Fruit fly (Drosophila melanogaster) whole organism, embryonic: ENCODE results near the gene CG6511.
A peak's percentile ranks its signal among the peaks of the same experiment; 100 is the strongest.

Source experiments
- Aef1 ChIP-seq: fragments of 200-800 bp; sonication (Bioruptor generic); IDR thresholded peaks from 3 replicates; pipeline ENCODE4 v1.3.6; 2022; ENCODE audit warnings: missing biosample characterization, missing genetic modification characterization
- CG10147 ChIP-seq: fragments of 200-800 bp; sonication (Bioruptor generic); optimal IDR thresholded peaks from 2 replicates; lab custom pipeline; 2019; ENCODE audit warnings: missing biosample characterization, mild to moderate bottlenecking, missing genetic modification characterization, moderate library complexity
- CG10654 ChIP-seq: fragments of 200-800 bp; sonication (Bioruptor generic); optimal IDR thresholded peaks from 2 replicates; lab custom pipeline; 2016; ENCODE audit warnings: missing biosample characterization, missing genetic modification characterization
- CG12219 ChIP-seq: fragments of 200-800 bp; sonication (Bioruptor generic); optimal IDR thresholded peaks from 3 replicates; lab custom pipeline; 2018; ENCODE audit warnings: missing biosample characterization, mild to moderate bottlenecking, missing genetic modification characterization
- CG15514 ChIP-seq: fragments of 200-800 bp; sonication (Bioruptor generic); optimal IDR thresholded peaks from 3 replicates; lab custom pipeline; 2017; ENCODE audit warnings: missing biosample characterization, missing genetic modification characterization, mild to moderate bottlenecking, moderate library complexity, missing genetic modification reagents
- CG15696 ChIP-seq: fragments of 200-800 bp; sonication (Bioruptor generic); optimal IDR thresholded peaks from 2 replicates; lab custom pipeline; 2019; ENCODE audit warnings: missing biosample characterization, mild to moderate bottlenecking, missing genetic modification characterization, moderate library complexity
- CG2129 ChIP-seq: fragments of 200-800 bp; sonication (Bioruptor generic); IDR thresholded peaks from 2 replicates; pipeline ENCODE4 v1.3.6; 2022; ENCODE audit warnings: missing biosample characterization, missing genetic modification characterization; ENCODE audit not compliant: partially characterized antibody
- CG2889 ChIP-seq: fragments of 200-800 bp; sonication (Bioruptor generic); IDR thresholded peaks from 3 replicates; pipeline ENCODE4 v1.3.6; 2022; ENCODE audit warnings: missing biosample characterization, missing genetic modification characterization
- CG31224 ChIP-seq: fragments of 200-800 bp; sonication (Bioruptor generic); IDR thresholded peaks from 2 replicates; pipeline ENCODE4 v1.3.6; 2022; ENCODE audit warnings: missing biosample characterization, missing genetic modification characterization
- CG3281 ChIP-seq: fragments of 200-800 bp; sonication (Bioruptor generic); optimal IDR thresholded peaks from 3 replicates; lab custom pipeline; 2017; ENCODE audit warnings: missing biosample characterization, mild to moderate bottlenecking, missing genetic modification characterization
- CG3407 ChIP-seq: fragments of 200-800 bp; sonication (Bioruptor generic); optimal IDR thresholded peaks from 2 replicates; lab custom pipeline; 2018; ENCODE audit warnings: missing biosample characterization, mild to moderate bottlenecking, missing genetic modification characterization
- CG6175 ChIP-seq: fragments of 200-800 bp; sonication (Bioruptor generic); IDR thresholded peaks from 3 replicates; pipeline ENCODE4 v1.3.6; 2022; ENCODE audit warnings: missing biosample characterization, missing genetic modification characterization
- CG6791 ChIP-seq: fragments of 200-800 bp; sonication (Bioruptor generic); IDR thresholded peaks from 3 replicates; pipeline ENCODE4 v1.3.6; 2022; ENCODE audit warnings: missing biosample characterization, missing genetic modification characterization; ENCODE audit not compliant: partially characterized antibody
- CG6854 ChIP-seq: fragments of 200-800 bp; sonication (Bioruptor generic); optimal IDR thresholded peaks from 3 replicates; lab custom pipeline; 2017; ENCODE audit warnings: missing biosample characterization, mild to moderate bottlenecking, missing genetic modification characterization
- CG7786 ChIP-seq: fragments of 200-800 bp; sonication (Bioruptor generic); optimal IDR thresholded peaks from 2 replicates; lab custom pipeline; 2016; ENCODE audit warnings: missing biosample characterization, missing genetic modification characterization
- CG8944 ChIP-seq: fragments of 200-800 bp; sonication (Bioruptor generic); optimal IDR thresholded peaks from 3 replicates; lab custom pipeline; 2016; ENCODE audit warnings: missing biosample characterization, missing genetic modification characterization
- CG9876 ChIP-seq: fragments of 200-800 bp; sonication (Bioruptor generic); optimal IDR thresholded peaks from 2 replicates; lab custom pipeline; 2016; ENCODE audit warnings: missing biosample characterization, missing genetic modification characterization
- CHES-1-like ChIP-seq: fragments of 200-800 bp; sonication (Bioruptor generic); optimal IDR thresholded peaks from 2 replicates; lab custom pipeline; 2016; ENCODE audit warnings: missing biosample characterization, missing genetic modification characterization
- Eip74EF ChIP-seq, 2 experiments: fragments of 200-800 bp in 1 of 2; fragments of >200 bp in 1 of 2; sonication (Bioruptor generic) in 1 of 2; optimal IDR thresholded peaks; 2 replicates each; lab custom pipeline; 2017 to 2019; ENCODE audit warnings: missing biosample characterization in 2 of 2, missing genetic modification characterization in 2 of 2, mild to moderate bottlenecking in 1 of 2, moderate library complexity in 1 of 2
- HLHmδ ChIP-seq: fragments of 200-800 bp; sonication (Bioruptor generic); optimal IDR thresholded peaks from 2 replicates; lab custom pipeline; 2018; ENCODE audit warnings: missing biosample characterization, mild to moderate bottlenecking, missing genetic modification characterization, moderate library complexity
- Hey ChIP-seq: fragments of 200-800 bp; sonication (Bioruptor generic); optimal IDR thresholded peaks from 3 replicates; lab custom pipeline; 2018; ENCODE audit warnings: missing biosample characterization, mild to moderate bottlenecking, missing genetic modification characterization
- Hmr ChIP-seq: fragments of 200-800 bp; sonication (Bioruptor generic); optimal IDR thresholded peaks from 3 replicates; lab custom pipeline; 2017; ENCODE audit warnings: mild to moderate bottlenecking, missing biosample characterization, missing genetic modification reagents, missing genetic modification characterization
- Hr39 ChIP-seq: fragments of >200 bp; optimal IDR thresholded peaks from 2 replicates; lab custom pipeline; 2017
- Oaz ChIP-seq: fragments of 200-800 bp; sonication (Bioruptor generic); IDR thresholded peaks from 2 replicates; pipeline ENCODE4 v1.3.6; 2022; ENCODE audit warnings: missing biosample characterization, missing genetic modification characterization
- Sry-β ChIP-seq: fragments of 200-800 bp; sonication (Bioruptor generic); optimal IDR thresholded peaks from 2 replicates; lab custom pipeline; 2018; ENCODE audit warnings: missing biosample characterization, mild to moderate bottlenecking, missing genetic modification characterization, moderate library complexity
- amos ChIP-seq: fragments of 200-800 bp; sonication (Bioruptor generic); IDR thresholded peaks from 2 replicates; pipeline ENCODE4 v1.3.6; 2022; ENCODE audit warnings: missing biosample characterization, missing genetic modification characterization; ENCODE audit not compliant: partially characterized antibody
- ap ChIP-seq: fragments of 200-800 bp; sonication (Bioruptor generic); IDR thresholded peaks from 2 replicates; pipeline ENCODE4 v1.3.6; 2022; ENCODE audit warnings: missing biosample characterization, missing genetic modification characterization
- ash1 ChIP-seq: fragments of 200-800 bp; sonication (Bioruptor generic); optimal IDR thresholded peaks from 2 replicates; lab custom pipeline; 2018; ENCODE audit warnings: missing biosample characterization, mild to moderate bottlenecking, missing genetic modification characterization
- disco-r ChIP-seq: fragments of 200-800 bp; sonication (Bioruptor generic); optimal IDR thresholded peaks from 2 replicates; lab custom pipeline; 2016; ENCODE audit warnings: missing biosample characterization, missing genetic modification characterization
- eve ChIP-seq, 2 experiments: fragments of >200 bp; optimal IDR thresholded peaks; 2 replicates each; lab custom pipeline; 2017; ENCODE audit warnings: missing biosample characterization in 2 of 2, missing genetic modification characterization in 2 of 2
- ftz-f1 ChIP-seq: fragments of 200-800 bp; sonication (Bioruptor generic); optimal IDR thresholded peaks from 2 replicates; lab custom pipeline; 2016; ENCODE audit warnings: missing biosample characterization, missing genetic modification characterization
- gem ChIP-seq: fragments of 200-800 bp; sonication (Bioruptor generic); optimal IDR thresholded peaks from 2 replicates; lab custom pipeline; 2019; ENCODE audit warnings: missing biosample characterization, mild to moderate bottlenecking, missing genetic modification characterization, moderate library complexity
- lola ChIP-seq, 3 experiments: fragments of >200 bp in 2 of 3; fragments of 200-800 bp in 1 of 3; sonication (Bioruptor generic) in 1 of 3; optimal IDR thresholded peaks; 2 replicates each; lab custom pipeline; 2017 to 2019; ENCODE audit warnings: missing biosample characterization in 3 of 3, missing genetic modification characterization in 3 of 3, mild to moderate bottlenecking in 1 of 3, moderate library complexity in 1 of 3
- pb ChIP-seq: fragments of 200-800 bp; sonication (Bioruptor generic); optimal IDR thresholded peaks from 3 replicates; lab custom pipeline; 2016; ENCODE audit warnings: missing biosample characterization, missing genetic modification characterization
- pros ChIP-seq: fragments of 200-800 bp; sonication (Bioruptor generic); optimal IDR thresholded peaks from 3 replicates; lab custom pipeline; 2019; ENCODE audit warnings: missing biosample characterization, mild to moderate bottlenecking, missing genetic modification characterization, moderate library complexity
- pum ChIP-seq: fragments of 200-800 bp; sonication (Bioruptor generic); optimal IDR thresholded peaks from 2 replicates; lab custom pipeline; 2016; ENCODE audit warnings: missing biosample characterization, missing genetic modification characterization
- sc ChIP-seq, 3 experiments: fragments of >200 bp in 2 of 3; fragments of 200-800 bp in 1 of 3; sonication (Bioruptor generic) in 1 of 3; optimal IDR thresholded peaks; 2 replicates in 2 of 3; 3 replicates in 1 of 3; lab custom pipeline; 2017; ENCODE audit warnings: mild to moderate bottlenecking in 1 of 3, missing biosample characterization in 1 of 3, missing genetic modification characterization in 1 of 3, missing genetic modification reagents in 1 of 3
- shn ChIP-seq: fragments of 200-800 bp; sonication (Bioruptor generic); optimal IDR thresholded peaks from 3 replicates; lab custom pipeline; 2016; ENCODE audit warnings: missing biosample characterization, missing genetic modification characterization
- so ChIP-seq: fragments of 200-800 bp; sonication (Bioruptor generic); IDR thresholded peaks from 3 replicates; pipeline ENCODE4 v1.3.6; 2022; ENCODE audit warnings: missing biosample characterization, missing genetic modification characterization
- sqz ChIP-seq: fragments of 200-800 bp; sonication (Bioruptor generic); optimal IDR thresholded peaks from 3 replicates; lab custom pipeline; 2018; ENCODE audit warnings: missing biosample characterization, mild to moderate bottlenecking, missing genetic modification characterization
- sr ChIP-seq: fragments of 200-800 bp; sonication (Bioruptor generic); IDR thresholded peaks from 3 replicates; pipeline ENCODE4 v1.3.6; 2022; ENCODE audit warnings: missing biosample characterization, missing genetic modification characterization
- stc ChIP-seq: fragments of 200-800 bp; sonication (Bioruptor generic); IDR thresholded peaks from 2 replicates; pipeline ENCODE4 v1.3.6; 2022; ENCODE audit warnings: missing biosample characterization, missing genetic modification characterization
- tin ChIP-seq: fragments of 200-800 bp; sonication (Bioruptor generic); optimal IDR thresholded peaks from 3 replicates; lab custom pipeline; 2016; ENCODE audit warnings: missing biosample characterization, missing genetic modification characterization
- tna ChIP-seq: fragments of 200-800 bp; sonication (Bioruptor generic); IDR thresholded peaks from 2 replicates; pipeline ENCODE4 v1.3.6; 2022; ENCODE audit warnings: missing biosample characterization, missing genetic modification characterization; ENCODE audit not compliant: partially characterized antibody
- ttk ChIP-seq: fragments of 200-800 bp; sonication (Bioruptor generic); IDR thresholded peaks from 2 replicates; pipeline ENCODE4 v2.1.2; 2022; ENCODE audit warnings: missing biosample characterization, missing genetic modification characterization
- zf30C ChIP-seq: fragments of 200-800 bp; sonication (Bioruptor generic); optimal IDR thresholded peaks from 3 replicates; lab custom pipeline; 2018; ENCODE audit warnings: missing biosample characterization, mild to moderate bottlenecking, missing genetic modification characterization
- zfh1 ChIP-seq: fragments of 200-800 bp; sonication (Bioruptor generic); IDR thresholded peaks from 3 replicates; pipeline ENCODE4 v1.3.6; 2022; ENCODE audit warnings: missing biosample characterization, missing genetic modification characterization

The CG6511 gene

DNA sequence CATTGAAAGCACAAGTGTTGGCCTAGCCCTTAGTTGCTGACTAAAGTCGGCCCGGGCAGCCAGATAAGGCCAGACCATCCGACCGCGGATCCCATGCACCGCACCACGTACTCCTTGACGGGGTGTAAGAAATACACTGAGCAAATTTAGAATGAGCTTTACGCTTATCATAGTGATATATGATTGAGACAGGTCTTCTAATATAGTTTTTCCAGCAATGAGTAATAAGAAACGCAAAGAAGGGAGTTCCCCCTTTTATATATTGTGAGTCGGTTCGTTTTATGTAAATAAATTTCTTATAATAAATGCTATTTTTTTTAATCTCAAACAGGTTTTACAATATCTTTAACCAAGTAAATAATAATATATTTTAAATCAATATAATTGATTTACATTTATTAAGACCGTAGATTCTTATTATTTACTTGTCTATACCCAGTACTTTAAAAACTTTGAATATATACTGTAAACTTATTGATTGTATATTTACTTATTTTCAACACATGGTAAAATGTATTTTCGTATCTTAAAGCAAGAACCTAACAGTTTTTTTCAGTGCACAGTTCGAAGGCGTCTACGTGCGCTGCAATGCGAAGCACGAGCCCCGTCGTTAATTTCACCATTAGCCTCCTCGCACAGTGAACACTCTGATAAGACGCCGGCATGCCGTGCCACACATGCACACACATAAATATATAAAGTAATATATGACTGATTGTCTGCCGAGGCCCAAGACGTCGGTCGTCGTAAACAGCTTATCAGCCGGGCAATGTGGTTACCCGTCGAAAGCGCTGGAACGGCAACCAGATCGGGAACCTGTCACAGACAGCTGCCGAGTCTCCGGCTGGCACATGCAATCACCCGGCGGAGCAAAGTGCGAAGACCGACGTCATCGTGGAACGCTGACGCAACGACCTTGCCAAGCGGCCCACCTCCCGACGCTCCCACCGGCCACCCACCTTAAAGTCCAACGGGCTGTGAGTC is 28.9 kb upstream of the CG6511 start (continued):
- TF ChIP-seq lola (GFP tag; optimal IDR thresholded peaks at IDR 0.05; lab: Kevin White, UChicago) (peak in 1 of 3 experiments; percentile 71), CG15696 (tag; lab: Kevin White, UChicago) (peak; percentile 25), shn (GFP tag; lab: Kevin White, UChicago) (no peak), ttk (GFP tag; lab: Robert Waterston, UW) (peak; percentile 10; the same call in 1 of the 2 replicates), pum (GFP tag; lab: Kevin White, UChicago) (no peak), CG12219 (no peak), CG6854 (GFP tag; lab: Kevin White, UChicago) (peak; percentile 10), CG6791 (no peak), CG8944 (GFP tag; lab: Kevin White, UChicago) (no peak), CG9876 (GFP tag; lab: Kevin White, UChicago) (no peak), eve (GFP tag; optimal IDR thresholded peaks at IDR 0.05; lab: Kevin White, UChicago) (no peak), CG3407 (GFP tag; lab: Kevin White, UChicago) (peak; percentile 14), amos (GFP tag; lab: Robert Waterston, UW) (no peak), zfh1 (GFP tag; lab: Robert Waterston, UW) (0 out of 3 replicates have a peak, but pooled peaks have one; percentile 9), ap (GFP tag; lab: Robert Waterston, UW) (no peak), pb (GFP tag; lab: Kevin White, UChicago) (no peak), CHES-1-like (GFP tag; lab: Kevin White, UChicago) (no peak), tin (GFP tag; lab: Kevin White, UChicago) (peak; percentile 12), sr (GFP tag; lab: Robert Waterston, UW) (no peak), Aef1 (0 out of 3 replicates have a peak, but pooled peaks have one; percentile 8), CG2129 (GFP tag; lab: Robert Waterston, UW) (no peak), ftz-f1 (GFP tag; lab: Kevin White, UChicago) (peak; percentile 75), Hey (tag; lab: Kevin White, UChicago) (peak; percentile 64), sc (optimal IDR thresholded peaks at IDR 0.05; lab: Kevin White, UChicago) (no peak), sc (GFP tag; optimal IDR thresholded peaks at IDR 0.05; lab: Kevin White, UChicago) (peak; percentile 19), Hr39 (lab: Kevin White, UChicago) (no peak), pros (peak; percentile 30), CG10147 (peak; percentile 30), CG31224 (GFP tag; lab: Robert Waterston, UW) (no peak), CG2889 (GFP tag; lab: Robert Waterston, UW) (no peak), gem (peak; percentile 76), HLHmδ (GFP tag; lab: Kevin White, UChicago) (no peak), Eip74EF (GFP tag; optimal IDR thresholded peaks at IDR 0.05; lab: Kevin White, UChicago) (no peak), disco-r (GFP tag; lab: Kevin White, UChicago) (no peak), zf30C (GFP tag; lab: Kevin White, UChicago) (no peak), so (GFP tag; lab: Robert Waterston, UW) (0 out of 3 replicates have a peak, but pooled peaks have one; percentile 39), stc (GFP tag; lab: Robert Waterston, UW) (no peak; the same call in 1 of the 2 replicates), tna (GFP tag; lab: Robert Waterston, UW) (no peak), Hmr (GFP tag; lab: Kevin White, UChicago) (peak; percentile 40), CG10654 (no peak), sqz (GFP tag; lab: Kevin White, UChicago) (no peak), CG3281 (GFP tag; lab: Kevin White, UChicago) (peak; percentile 56), CG15514 (no peak), Sry-β (GFP tag; lab: Kevin White, UChicago) (no peak), Oaz (no peak), CG6175 (GFP tag; lab: Robert Waterston, UW) (0 out of 3 replicates have a peak, but pooled peaks have one; percentile 19), ash1 (no peak), CG7786 (no peak)
